Worm (Caenorhabditis elegans): Measurements from ENCODE around the gene nhr-223.
"Not testable (repeated sequence)": the region's sequence is repeated elsewhere in the genome, so short reads cannot be mapped to it uniquely, and the experiment has no call there.

Gene nhr-223

DNA sequence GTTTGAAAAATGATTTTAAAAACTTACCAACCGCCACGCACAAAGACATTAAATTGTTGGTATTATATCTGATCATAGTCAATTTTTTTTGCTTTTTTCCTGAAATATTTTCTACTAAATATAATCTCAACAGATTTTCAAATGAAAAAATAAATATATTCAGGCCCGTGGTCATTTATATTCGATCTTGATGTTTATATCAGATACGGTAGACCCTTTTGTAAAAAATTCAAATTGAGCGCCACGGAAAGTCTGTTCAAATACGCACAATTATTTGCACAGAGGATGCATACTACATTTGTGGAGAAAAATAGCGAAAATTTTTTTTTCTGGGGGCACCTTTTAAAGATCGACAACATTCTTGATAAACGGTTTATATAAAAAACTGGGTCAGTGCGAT lies 3.8 kb upstream of the nhr-223 start, which contains the start of gene T26E4.4:
Gene T26E4.4 (minus strand): TSS at position 101 of the 400 bp plus-strand sequence.
- TF ChIP-seq unc-62 (GFP tag; optimal IDR thresholded peaks at IDR 0.05) = no peak

DNA sequence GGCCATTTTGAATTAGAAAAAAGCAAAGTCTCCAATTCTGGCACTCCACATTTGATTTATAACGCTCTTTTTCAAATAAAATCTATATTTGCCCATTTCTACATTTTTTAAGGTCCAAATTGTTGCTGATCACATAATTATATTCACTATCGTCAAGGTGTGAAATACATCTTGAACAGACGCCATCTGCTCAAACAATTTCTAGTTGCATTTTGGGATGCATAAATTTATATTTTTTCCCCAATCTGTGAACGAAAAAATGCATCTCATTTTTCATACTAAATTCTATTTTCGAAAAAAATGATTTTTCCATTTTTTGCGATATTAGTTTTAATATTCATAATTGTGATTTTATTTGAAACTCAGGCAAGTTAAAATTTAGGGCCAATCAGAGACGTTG lies 2.9 kb upstream of the nhr-223 start, which contains the start of gene T26E4.7:
Gene T26E4.7 (plus strand): TSS at position 301 of the 400 bp plus-strand sequence.
- TF ChIP-seq unc-62 (GFP tag; optimal IDR thresholded peaks at IDR 0.05) = no peak

DNA sequence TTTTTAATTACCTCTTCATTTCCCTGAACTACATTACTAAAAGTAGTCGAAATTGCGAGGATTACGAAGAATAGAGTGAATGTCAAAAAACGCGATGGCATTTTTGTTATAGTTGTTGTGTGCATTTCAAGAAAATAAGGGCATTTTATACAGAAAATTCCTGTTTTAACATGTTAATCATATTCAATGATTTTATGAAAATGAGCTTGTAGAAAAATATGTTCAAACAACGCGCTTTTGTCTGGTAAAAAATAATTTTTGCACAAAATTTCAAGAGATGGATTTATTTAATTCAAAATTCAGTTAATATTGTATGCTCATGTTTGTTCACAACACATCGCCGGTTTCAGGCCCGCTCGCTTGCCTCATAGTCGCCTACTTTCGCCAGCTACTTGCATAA lies 1.9 kb downstream of the nhr-223 start, which contains the start of gene T26E4.10:
Gene T26E4.10 (minus strand): TSS at position 101 of the 400 bp plus-strand sequence.
- TF ChIP-seq unc-62 (GFP tag; optimal IDR thresholded peaks at IDR 0.05) = no peak

DNA sequence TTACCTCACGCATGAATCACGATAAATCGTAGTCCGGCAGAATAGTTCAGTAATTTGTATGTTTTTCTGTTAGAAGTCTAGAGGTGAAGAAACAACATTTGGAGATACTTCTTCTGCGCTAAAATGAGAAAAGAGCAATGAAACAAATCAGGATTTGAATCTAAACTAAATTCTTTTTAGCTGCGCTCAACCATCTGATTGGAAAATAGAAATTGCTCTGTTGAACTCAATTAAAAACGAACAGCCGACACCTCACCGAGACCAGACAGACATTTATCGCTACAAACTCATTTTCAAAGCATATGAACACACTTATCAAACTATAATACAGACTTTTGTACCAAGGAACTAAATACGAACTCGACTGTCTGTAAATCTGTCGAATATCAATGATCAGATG lies 6.4 kb downstream of the nhr-223 start, which contains the start of gene T26E4.9:
Gene T26E4.9 (minus strand): TSS at position 101 of the 400 bp plus-strand sequence.
- not testable (repeated sequence) for TF ChIP-seq unc-62 (GFP tag; optimal IDR thresholded peaks at IDR 0.05)

DNA sequence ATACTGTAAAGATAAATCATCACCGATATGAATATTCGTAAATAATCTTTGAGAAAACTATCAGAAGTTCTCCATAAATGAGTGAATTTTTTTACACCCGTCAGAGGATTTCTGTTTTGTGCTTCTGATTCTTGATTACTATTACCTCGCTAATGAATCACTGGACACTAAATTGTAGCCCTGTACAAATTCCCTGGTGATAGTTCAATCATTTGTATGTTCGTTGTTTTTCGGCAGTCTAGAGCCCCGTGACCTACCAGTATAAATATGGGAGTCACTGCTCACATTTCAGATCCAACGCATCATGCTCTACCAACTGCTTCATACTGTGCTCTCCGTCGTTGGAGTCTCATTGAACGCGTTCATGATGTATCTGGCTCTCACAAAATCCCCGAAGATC lies 6.9 kb downstream of the nhr-223 start, which contains the start of gene srd-27:
Gene srd-27 (plus strand): TSS at position 301 of the 400 bp plus-strand sequence.
- TF ChIP-seq unc-62 (GFP tag; optimal IDR thresholded peaks at IDR 0.05) = not testable (repeated sequence)

DNA sequence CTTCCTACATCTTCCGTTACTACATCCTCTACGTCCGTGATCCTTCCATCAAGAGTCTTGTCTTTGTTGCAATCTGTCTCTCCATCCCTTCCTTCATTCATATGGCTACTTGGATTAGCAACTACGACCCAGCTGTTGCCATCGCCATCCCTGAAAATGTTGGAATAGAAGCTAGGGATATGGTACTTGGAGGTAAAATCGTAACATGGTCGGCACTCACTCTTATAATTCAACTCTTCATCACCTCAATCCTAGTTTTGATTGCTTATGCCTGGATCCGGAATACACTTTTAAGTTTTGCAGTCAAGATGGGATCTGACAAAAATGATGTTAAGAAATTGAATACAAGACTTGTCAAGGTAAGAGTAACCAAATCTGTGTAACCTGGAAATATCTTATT lies 7.6 kb downstream of the nhr-223 start, which contains the start of gene T26E4.18:
Gene T26E4.18 (minus strand): TSS at position 101 of the 400 bp plus-strand sequence.
- TF ChIP-seq unc-62 (GFP tag; optimal IDR thresholded peaks at IDR 0.05) = not testable (repeated sequence)

DNA sequence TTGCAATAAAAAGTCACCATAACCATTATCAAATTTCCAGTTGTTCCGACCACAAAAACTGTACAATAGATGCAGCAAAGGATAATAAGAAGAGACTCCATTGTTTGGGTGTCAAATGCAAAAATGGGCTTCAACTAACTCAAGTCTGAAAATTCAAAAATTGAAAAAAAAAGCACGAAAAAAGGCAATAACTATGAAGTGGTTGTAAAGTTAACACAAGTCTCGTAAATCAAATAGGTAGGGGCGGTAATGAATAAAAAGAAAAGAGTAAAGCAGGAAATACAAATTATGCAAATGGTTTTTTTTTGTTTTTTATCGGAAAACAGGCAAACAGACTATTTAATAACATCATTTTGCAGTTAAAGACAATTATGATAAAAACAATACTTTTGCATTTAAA lies 11.2 kb downstream of the nhr-223 start, which contains the start of gene srsx-38:
Gene srsx-38 (minus strand): TSS at position 101 of the 400 bp plus-strand sequence.
- TF ChIP-seq unc-62 (GFP tag; optimal IDR thresholded peaks at IDR 0.05) = not testable (repeated sequence)

DNA sequence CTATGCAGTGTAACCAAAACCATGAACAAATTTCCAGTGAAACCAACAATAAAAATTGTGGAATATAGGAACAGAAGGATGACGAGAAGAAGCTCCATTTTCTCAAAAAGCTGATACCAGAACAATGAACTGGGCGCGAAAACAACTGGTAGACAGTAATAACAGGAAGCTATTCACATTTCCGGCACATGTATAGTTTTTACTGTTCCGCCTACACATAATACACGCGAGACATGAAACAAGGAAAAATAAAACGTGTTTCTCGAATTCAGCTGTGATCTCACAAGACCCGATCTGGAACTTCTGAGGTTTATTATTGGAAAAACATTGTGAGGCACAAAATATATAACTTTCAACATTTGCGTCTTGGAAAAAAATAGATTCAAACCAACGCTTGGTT lies 13.4 kb downstream of the nhr-223 start, which contains the start of gene srsx-36:
Gene srsx-36 (minus strand): TSS at position 101 of the 400 bp plus-strand sequence.
- TF ChIP-seq unc-62 (GFP tag; optimal IDR thresholded peaks at IDR 0.05) = no peak

DNA sequence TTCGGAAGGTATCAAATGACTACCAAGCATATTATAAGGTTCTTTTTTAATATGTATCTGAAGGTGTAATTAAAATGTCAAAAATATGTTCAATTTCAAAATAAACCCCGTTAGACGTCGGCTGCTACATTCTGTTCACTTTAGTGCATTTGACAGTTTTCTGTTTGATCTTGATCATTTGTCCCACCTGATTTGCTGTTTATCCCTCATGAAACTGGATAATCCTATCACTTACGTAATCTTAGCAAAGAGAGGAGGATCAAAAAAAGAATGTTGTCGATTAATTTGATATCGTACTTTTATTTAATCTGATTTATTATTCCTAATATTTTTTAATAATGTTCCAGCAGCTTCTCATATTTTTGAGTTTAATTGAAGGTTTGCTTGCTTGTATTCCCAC lies 14.3 kb downstream of the nhr-223 start, which contains the start of gene F54B8.1:
Gene F54B8.1 (plus strand): TSS at position 301 of the 400 bp plus-strand sequence.
- TF ChIP-seq unc-62 (GFP tag; optimal IDR thresholded peaks at IDR 0.05) = no peak

DNA sequence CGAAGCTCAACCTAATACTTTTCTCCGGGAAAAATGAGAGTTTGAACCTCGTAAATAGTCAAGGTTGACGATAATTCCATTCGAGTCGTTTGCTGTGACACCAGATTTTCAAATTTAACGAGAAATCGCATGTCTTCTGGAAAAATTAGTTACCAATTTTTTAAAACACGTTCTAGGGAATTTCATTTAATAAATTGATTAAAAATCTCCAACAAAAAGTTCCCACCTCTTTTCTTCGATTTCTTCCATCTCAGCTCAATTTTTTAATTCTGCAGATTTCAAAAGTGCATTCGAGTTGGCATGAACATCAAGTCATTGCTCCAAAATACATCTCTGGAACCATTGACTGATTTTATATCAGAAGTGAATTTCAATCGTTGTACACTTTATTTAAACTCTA lies 15.8 kb downstream of the nhr-223 start, which contains the start of gene nhr-282:
Gene nhr-282 (plus strand): TSS at position 301 of the 400 bp plus-strand sequence.
- TF ChIP-seq unc-62 (GFP tag; optimal IDR thresholded peaks at IDR 0.05) = not testable (repeated sequence)

DNA sequence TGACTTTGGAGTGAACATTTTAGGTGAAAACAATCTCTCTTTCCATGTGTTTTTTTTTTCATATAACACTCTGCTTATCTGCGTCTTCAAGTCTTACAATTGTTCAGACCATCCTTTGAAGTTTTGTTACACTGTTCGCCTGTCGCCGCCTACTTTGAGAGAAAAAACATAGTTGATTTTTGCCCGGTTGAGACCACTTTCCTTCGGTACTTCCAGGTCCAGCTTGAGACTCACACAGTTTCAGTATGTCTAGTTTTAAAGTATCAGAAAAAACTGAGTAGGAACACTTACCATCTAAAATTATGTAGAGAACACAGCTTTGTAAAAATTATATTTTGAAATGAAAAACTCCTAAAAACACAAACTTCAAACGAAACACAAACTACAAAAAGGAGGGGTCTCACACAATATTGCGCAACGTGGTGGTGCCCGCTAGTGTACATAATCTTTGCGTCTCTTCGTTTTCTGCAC lies 19.8 kb downstream of the nhr-223 start, which contains the start of the genes fbxa-69 and F54B8.4:
Gene fbxa-69 (minus strand): TSS at position 10 of the 471 bp plus-strand sequence.
Gene F54B8.4 (plus strand): TSS at position 421 of the 471 bp plus-strand sequence.
- TF ChIP-seq unc-62 (GFP tag; optimal IDR thresholded peaks at IDR 0.05) = no peak

DNA sequence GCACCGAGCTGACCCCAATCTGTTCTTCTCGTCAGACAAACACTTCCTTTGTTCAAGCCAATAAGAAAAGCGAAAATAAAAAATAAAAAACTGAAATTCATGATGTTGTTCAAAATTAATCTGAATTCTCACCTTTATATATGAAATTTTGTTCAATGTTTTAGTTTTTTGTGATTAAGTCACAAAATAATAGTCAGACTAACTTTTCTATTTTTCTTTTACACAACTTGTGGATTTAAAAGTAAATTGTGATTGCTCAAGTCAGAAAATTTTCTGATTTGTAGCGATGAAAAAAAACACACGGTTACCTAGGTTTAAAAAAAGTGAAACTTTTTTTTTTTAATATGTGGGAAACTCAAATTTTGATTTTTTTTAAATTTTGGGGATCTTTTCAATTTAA lies 21.6 kb downstream of the nhr-223 start, which contains the start of gene abf-3:
Gene abf-3 (minus strand): TSS at position 101 of the 400 bp plus-strand sequence.
- TF ChIP-seq unc-62 (GFP tag; optimal IDR thresholded peaks at IDR 0.05) = no peak

DNA sequence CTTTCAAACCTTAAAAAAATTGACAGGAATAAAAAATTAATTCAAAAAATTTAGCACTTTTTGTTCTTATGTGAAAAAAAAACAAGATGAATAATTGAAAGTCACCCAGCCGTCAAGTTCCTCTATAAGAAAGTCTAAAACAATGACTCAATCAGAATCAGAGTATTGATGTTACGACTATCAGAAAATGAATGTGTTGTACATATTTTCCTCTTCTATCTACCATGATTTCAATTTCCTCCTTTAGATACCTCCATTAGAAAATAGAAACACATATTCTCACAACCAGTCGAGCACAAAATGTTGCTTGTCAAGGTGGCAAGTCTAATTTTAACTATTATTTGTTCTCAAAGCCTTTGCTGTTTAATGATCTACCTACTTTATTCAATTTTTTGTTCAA lies 23.8 kb downstream of the nhr-223 start, which contains the start of gene srbc-48:
Gene srbc-48 (plus strand): TSS at position 301 of the 400 bp plus-strand sequence.
- TF ChIP-seq unc-62 (GFP tag; optimal IDR thresholded peaks at IDR 0.05) = no peak

DNA sequence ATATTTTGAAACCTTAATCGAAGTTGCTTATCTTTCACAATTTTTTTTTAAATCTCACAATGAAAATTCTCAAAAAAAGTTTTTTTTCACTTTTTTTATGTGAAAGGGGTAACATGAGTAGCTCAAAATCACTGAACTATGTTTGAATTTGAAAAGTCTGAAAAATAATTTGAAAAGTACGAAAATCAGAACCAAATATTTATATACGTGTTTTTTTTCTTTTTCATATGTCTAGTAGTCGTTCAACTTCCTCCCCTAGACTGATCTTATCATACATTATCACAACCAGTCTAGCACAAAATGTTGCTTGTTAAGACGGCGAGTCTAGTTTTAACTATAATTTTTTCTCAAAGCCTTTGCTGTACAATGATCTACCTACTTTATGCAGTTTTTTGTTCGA lies 25.2 kb downstream of the nhr-223 start, which contains the start of gene srbc-49:
Gene srbc-49 (plus strand): TSS at position 301 of the 400 bp plus-strand sequence.
- TF ChIP-seq unc-62 (GFP tag; optimal IDR thresholded peaks at IDR 0.05) = no peak

DNA sequence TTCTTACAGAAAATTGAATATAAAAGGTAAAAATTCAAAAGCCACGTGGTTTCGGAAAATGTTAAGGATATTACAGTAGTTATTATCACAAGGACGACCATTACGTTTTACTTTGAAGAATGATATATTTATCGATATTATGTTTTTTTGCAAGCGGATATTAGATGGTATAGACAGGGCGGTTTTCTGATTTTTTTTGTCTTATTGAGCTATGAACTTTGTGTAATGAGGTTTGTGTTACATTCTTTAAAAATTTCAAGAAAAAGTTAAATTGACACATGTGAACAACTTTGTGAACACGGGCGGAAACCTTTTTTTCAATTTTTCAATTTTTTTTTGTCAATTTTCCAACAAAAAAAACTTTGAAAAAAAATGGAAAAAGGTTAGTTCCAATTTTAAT lies 28.7 kb downstream of the nhr-223 start, which contains the start of gene srbc-50:
Gene srbc-50 (minus strand): TSS at position 101 of the 400 bp plus-strand sequence.
- no peak for TF ChIP-seq unc-62 (GFP tag; optimal IDR thresholded peaks at IDR 0.05)

DNA sequence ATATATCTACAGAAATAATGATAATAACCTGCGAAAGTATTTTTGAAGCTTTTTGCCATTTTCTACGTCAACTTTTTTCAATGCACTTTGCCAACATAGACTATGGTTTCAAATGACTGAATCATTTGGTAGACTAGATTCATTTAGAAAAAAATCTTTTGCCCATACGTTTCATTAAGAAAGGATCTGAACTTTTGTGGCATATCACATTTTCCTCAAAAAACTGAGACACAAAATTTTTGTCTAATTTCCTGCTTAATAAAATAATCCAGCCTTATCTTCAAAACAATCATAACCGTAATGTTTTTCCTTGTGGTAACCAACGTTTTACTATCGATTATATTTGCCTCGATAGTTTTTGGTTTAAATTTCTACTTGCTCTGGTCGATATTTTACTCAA lies 29.9 kb downstream of the nhr-223 start, which contains the start of gene srbc-51:
Gene srbc-51 (plus strand): TSS at position 301 of the 400 bp plus-strand sequence.
- TF ChIP-seq unc-62 (GFP tag; optimal IDR thresholded peaks at IDR 0.05) = no peak

All from whole organism, dauer.